Worm (Caenorhabditis elegans) whole organism, late embryonic: Measurements from ENCODE around the gene fbxa-138.

Experiments
- F13H6.1 ChIP-seq: sonication (generic microtip); optimal IDR thresholded peaks from 2 replicates; lab custom pipeline; 2016; ENCODE audit warnings: missing genetic modification characterization, missing compliant biosample characterization
- K02D7.2 ChIP-seq: sonication (generic microtip); optimal IDR thresholded peaks from 2 replicates; lab custom pipeline; 2017; ENCODE audit warnings: mild to moderate bottlenecking, missing genetic modification characterization, missing compliant biosample characterization
- K09A11.1 ChIP-seq: sonication (generic microtip); optimal IDR thresholded peaks from 2 replicates; lab custom pipeline; 2017; ENCODE audit warnings: antibody characterized with exemption, mild to moderate bottlenecking, missing genetic modification characterization, missing compliant biosample characterization; ENCODE audit not compliant: insufficient read depth
- T23F11.4 ChIP-seq: fragments of 200-800 bp; sonication (Bioruptor generic); optimal IDR thresholded peaks from 2 replicates; lab custom pipeline; 2018; ENCODE audit warnings: mild to moderate bottlenecking, missing genetic modification characterization, missing compliant biosample characterization
- Y22D7AL.16 ChIP-seq: sonication (generic microtip); optimal IDR thresholded peaks from 2 replicates; lab custom pipeline; 2016; ENCODE audit warnings: missing genetic modification characterization, missing compliant biosample characterization
- ahr-1 ChIP-seq: sonication (generic microtip); optimal IDR thresholded peaks from 2 replicates; lab custom pipeline; 2016; ENCODE audit warnings: missing genetic modification characterization, missing compliant biosample characterization
- ama-1 ChIP-seq: fragments of 150-350 bp; optimal IDR thresholded peaks from 2 replicates; lab custom pipeline; 2014
- ceh-18 ChIP-seq: sonication (generic microtip); optimal IDR thresholded peaks from 2 replicates; lab custom pipeline; 2016; ENCODE audit warnings: missing genetic modification characterization, missing compliant biosample characterization
- ceh-19 ChIP-seq: fragments of 200-800 bp; sonication (Bioruptor generic); optimal IDR thresholded peaks from 2 replicates; lab custom pipeline; 2018; ENCODE audit warnings: mild to moderate bottlenecking, missing genetic modification characterization, missing compliant biosample characterization
- ceh-2 ChIP-seq: sonication (generic microtip); optimal IDR thresholded peaks from 2 replicates; lab custom pipeline; 2016; ENCODE audit warnings: missing genotype, missing genetic modification characterization, missing compliant biosample characterization
- ceh-24 ChIP-seq: sonication (generic microtip); optimal IDR thresholded peaks from 2 replicates; lab custom pipeline; 2016; ENCODE audit warnings: mild to moderate bottlenecking, missing genetic modification characterization, missing compliant biosample characterization
- ceh-30 ChIP-seq: fragments of 150-350 bp; optimal IDR thresholded peaks from 2 replicates; lab custom pipeline; 2014; ENCODE audit warnings: missing biosample characterization, missing genetic modification characterization
- ceh-31 ChIP-seq: sonication (generic microtip); optimal IDR thresholded peaks from 2 replicates; lab custom pipeline; 2016; ENCODE audit warnings: missing genetic modification characterization, missing compliant biosample characterization
- ceh-34 ChIP-seq: sonication (generic microtip); optimal IDR thresholded peaks from 2 replicates; lab custom pipeline; 2016; ENCODE audit warnings: mild to moderate bottlenecking, missing genetic modification characterization, missing compliant biosample characterization
- ceh-48 ChIP-seq: sonication (generic microtip); optimal IDR thresholded peaks from 2 replicates; lab custom pipeline; 2016; ENCODE audit warnings: missing genetic modification characterization, inconsistent platforms, missing compliant biosample characterization
- ceh-6 ChIP-seq: fragments of 200-800 bp; sonication (Bioruptor generic); optimal IDR thresholded peaks from 2 replicates; lab custom pipeline; 2018; ENCODE audit warnings: mild to moderate bottlenecking, missing genetic modification characterization, missing compliant biosample characterization
- ceh-9 ChIP-seq: sonication (generic microtip); optimal IDR thresholded peaks from 2 replicates; lab custom pipeline; 2016; ENCODE audit warnings: mild to moderate bottlenecking, missing genetic modification characterization, inconsistent platforms, missing compliant biosample characterization
- che-1 ChIP-seq: sonication (generic microtip); optimal IDR thresholded peaks from 2 replicates; lab custom pipeline; 2016; ENCODE audit warnings: mild to moderate bottlenecking, missing genetic modification characterization, missing compliant biosample characterization
- dmd-4 ChIP-seq: sonication (generic microtip); optimal IDR thresholded peaks from 2 replicates; lab custom pipeline; 2016; ENCODE audit warnings: borderline replicate concordance, missing genetic modification characterization, missing compliant biosample characterization
- dve-1 ChIP-seq: sonication (generic microtip); optimal IDR thresholded peaks from 2 replicates; lab custom pipeline; 2017; ENCODE audit warnings: antibody characterized with exemption, mild to moderate bottlenecking, missing genetic modification characterization, missing compliant biosample characterization
- elt-4 ChIP-seq: sonication (generic microtip); optimal IDR thresholded peaks from 2 replicates; lab custom pipeline; 2016; ENCODE audit warnings: missing genetic modification characterization, missing compliant biosample characterization
- eyg-1 ChIP-seq: sonication (generic microtip); optimal IDR thresholded peaks from 2 replicates; lab custom pipeline; 2016; ENCODE audit warnings: missing genotype, missing genetic modification characterization, missing compliant biosample characterization
- fax-1 ChIP-seq: sonication (generic microtip); optimal IDR thresholded peaks from 2 replicates; lab custom pipeline; 2016; ENCODE audit warnings: missing genotype, missing genetic modification characterization, missing compliant biosample characterization
- fkh-6 ChIP-seq: sonication (generic microtip); optimal IDR thresholded peaks from 2 replicates; lab custom pipeline; 2016; ENCODE audit warnings: missing genetic modification characterization, missing compliant biosample characterization
- gmeb-2 ChIP-seq: sonication (generic microtip); optimal IDR thresholded peaks from 2 replicates; lab custom pipeline; 2016; ENCODE audit warnings: missing genetic modification characterization, inconsistent platforms, missing compliant biosample characterization
- hlh-15 ChIP-seq: sonication (generic microtip); optimal IDR thresholded peaks from 2 replicates; lab custom pipeline; 2016; ENCODE audit warnings: missing genetic modification characterization, missing compliant biosample characterization
- hlh-6 ChIP-seq: sonication (generic microtip); optimal IDR thresholded peaks from 2 replicates; lab custom pipeline; 2016; ENCODE audit warnings: missing genotype, missing genetic modification characterization, missing compliant biosample characterization
- hlh-8 ChIP-seq: sonication (generic microtip); optimal IDR thresholded peaks from 2 replicates; lab custom pipeline; 2016; ENCODE audit warnings: missing genotype, missing genetic modification characterization, missing compliant biosample characterization
- madf-2 ChIP-seq: sonication (generic microtip); optimal IDR thresholded peaks from 2 replicates; lab custom pipeline; 2017; ENCODE audit warnings: missing genetic modification characterization, missing compliant biosample characterization
- mec-3 ChIP-seq: sonication (generic microtip); optimal IDR thresholded peaks from 2 replicates; lab custom pipeline; 2016; ENCODE audit warnings: borderline replicate concordance, missing genetic modification characterization, missing compliant biosample characterization
- nhr-11 ChIP-seq: fragments of 150-350 bp; optimal IDR thresholded peaks from 2 replicates; lab custom pipeline; 2014; ENCODE audit warnings: missing biosample characterization, missing genetic modification characterization
- nhr-232 ChIP-seq: sonication (generic microtip); optimal IDR thresholded peaks from 2 replicates; lab custom pipeline; 2016; ENCODE audit warnings: missing genetic modification characterization, missing compliant biosample characterization
- npax-4 ChIP-seq: sonication (generic microtip); optimal IDR thresholded peaks from 2 replicates; lab custom pipeline; 2016; ENCODE audit warnings: missing genetic modification characterization, missing compliant biosample characterization
- pax-1 ChIP-seq: fragments of 150-350 bp; optimal IDR thresholded peaks from 2 replicates; lab custom pipeline; 2014; ENCODE audit warnings: missing biosample characterization, missing genetic modification characterization
- pha-4 ChIP-seq: fragments of 150-350 bp; optimal IDR thresholded peaks from 2 replicates; lab custom pipeline; 2018; ENCODE audit warnings: missing biosample characterization, missing genetic modification reagents, missing genetic modification characterization
- ref-2 ChIP-seq: sonication (generic microtip); optimal IDR thresholded peaks from 2 replicates; lab custom pipeline; 2016; ENCODE audit warnings: missing genetic modification characterization, missing compliant biosample characterization
- rnt-1 ChIP-seq: sonication (generic microtip); optimal IDR thresholded peaks from 2 replicates; lab custom pipeline; 2016; ENCODE audit warnings: missing genetic modification characterization, missing compliant biosample characterization
- unc-55 ChIP-seq: sonication (generic microtip); optimal IDR thresholded peaks from 2 replicates; lab custom pipeline; 2017; ENCODE audit warnings: missing biosample characterization, missing genetic modification reagents, missing genetic modification characterization
- zip-5 ChIP-seq: sonication (generic microtip); optimal IDR thresholded peaks from 2 replicates; lab custom pipeline; 2016; ENCODE audit warnings: missing genetic modification characterization, missing compliant biosample characterization

Gene fbxa-138

DNA sequence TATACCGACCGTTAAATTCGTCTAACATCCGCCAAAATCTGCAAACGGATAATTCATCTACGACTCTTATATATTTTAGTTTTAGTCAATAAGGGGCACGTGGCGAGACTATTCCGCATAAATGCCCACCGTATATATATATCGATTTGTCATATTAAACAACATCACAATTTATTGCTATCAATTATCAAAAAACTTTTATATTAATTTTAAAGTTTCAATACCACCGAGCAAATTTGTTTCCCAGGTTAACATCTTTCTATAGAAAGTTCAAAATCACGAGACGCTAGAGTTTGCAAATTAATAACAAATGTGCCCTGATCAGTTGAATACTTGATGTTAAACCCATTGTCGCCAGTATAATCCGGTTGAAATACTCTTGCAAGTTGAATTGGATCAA lies 36.5 kb downstream of the fbxa-138 start, which contains the start of gene Y82E9BL.5:
Gene Y82E9BL.5 (minus strand): TSS at position 101 of the 400 bp plus-strand sequence.
- no peak for TF ChIP-seq npax-4 (tag; lab: Kevin White, UChicago)
- TF ChIP-seq hlh-6 = no peak
- no peak for TF ChIP-seq hlh-8 (tag; lab: Kevin White, UChicago)
- no peak for TF ChIP-seq ceh-19 (GFP tag; lab: Kevin White, UChicago)
- no peak for TF ChIP-seq pha-4 (tag; lab: Kevin White, UChicago)
- no peak for TF ChIP-seq T23F11.4 (GFP tag; lab: Kevin White, UChicago)
- TF ChIP-seq ama-1 (lab: Kevin White, UChicago) = no peak
- no peak for TF ChIP-seq ceh-2
- TF ChIP-seq Y22D7AL.16 (tag; lab: Kevin White, UChicago) = no peak
- no peak for TF ChIP-seq fkh-6 (tag; lab: Kevin White, UChicago)
- no peak for TF ChIP-seq eyg-1 (tag; lab: Kevin White, UChicago)
- no peak for TF ChIP-seq K02D7.2 (tag; lab: Kevin White, UChicago)

DNA sequence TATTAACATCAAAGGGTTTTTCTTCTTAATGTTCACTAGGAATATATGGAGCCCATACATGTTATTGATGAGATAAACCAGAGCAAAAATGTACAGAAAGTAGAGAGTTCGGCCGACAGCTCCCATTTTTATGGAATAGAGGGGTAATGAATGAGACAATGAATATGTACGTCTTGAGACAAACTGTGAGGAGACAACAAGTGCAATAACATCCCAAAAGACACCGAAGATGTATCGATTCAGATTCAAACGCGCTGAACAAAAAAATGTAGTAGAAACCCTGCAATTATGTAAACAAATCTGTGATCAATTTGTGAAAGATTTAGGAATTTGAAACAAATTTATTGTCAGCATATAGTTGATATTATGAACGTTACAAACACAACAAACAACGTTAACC lies 37.0 kb downstream of the fbxa-138 start:
- no peak for TF ChIP-seq nhr-11
- TF ChIP-seq madf-2 = no peak
- no peak for TF ChIP-seq ceh-18 (tag; lab: Kevin White, UChicago)
- TF ChIP-seq gmeb-2 = no peak
- TF ChIP-seq ceh-19 (GFP tag; lab: Kevin White, UChicago) = no peak
- TF ChIP-seq ceh-9 (tag; lab: Kevin White, UChicago) = no peak
- no peak for TF ChIP-seq ceh-30
- no peak for TF ChIP-seq npax-4 (tag; lab: Kevin White, UChicago)
- no peak for TF ChIP-seq nhr-232 (tag; lab: Kevin White, UChicago)

DNA sequence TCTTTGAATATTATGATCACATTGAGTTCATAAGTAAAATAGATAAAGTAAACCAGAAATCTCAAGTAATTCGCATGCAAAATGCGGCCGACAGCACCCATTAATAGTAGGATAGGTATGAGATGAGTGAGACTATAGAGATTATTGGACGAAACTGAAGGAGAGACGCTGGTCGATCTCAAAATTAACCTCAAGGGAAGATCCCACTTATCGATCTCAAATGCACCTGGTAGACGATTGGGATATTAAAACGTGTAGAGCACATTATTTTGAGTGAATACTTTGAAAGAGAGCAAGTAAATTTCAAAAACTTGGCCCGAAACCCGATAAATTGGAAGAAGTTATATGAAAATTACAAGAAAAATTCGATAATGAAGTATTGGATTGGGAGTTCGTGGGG lies 38.4 kb downstream of the fbxa-138 start, which contains the start of gene Y82E9BL.6:
Gene Y82E9BL.6 (minus strand): TSS at position 101 of the 400 bp plus-strand sequence.
- TF ChIP-seq pax-1 (tag; lab: Kevin White, UChicago) (no peak), zip-5 (tag; lab: Kevin White, UChicago) (no peak), hlh-6 (no peak), ceh-31 (no peak), ceh-34 (tag; lab: Kevin White, UChicago) (no peak), fax-1 (no peak), dve-1 (tag; lab: Kevin White, UChicago) (no peak), ref-2 (tag; lab: Kevin White, UChicago) (no peak), unc-55 (no peak), ceh-24 (tag; lab: Kevin White, UChicago) (no peak), rnt-1 (tag; lab: Kevin White, UChicago) (no peak), che-1 (tag; lab: Kevin White, UChicago) (no peak), elt-4 (no peak), mec-3 (tag; lab: Kevin White, UChicago) (no peak), hlh-8 (tag; lab: Kevin White, UChicago) (no peak), Y22D7AL.16 (tag; lab: Kevin White, UChicago) (no peak), ceh-6 (GFP tag; lab: Kevin White, UChicago) (no peak), ahr-1 (tag; lab: Kevin White, UChicago) (no peak)

DNA sequence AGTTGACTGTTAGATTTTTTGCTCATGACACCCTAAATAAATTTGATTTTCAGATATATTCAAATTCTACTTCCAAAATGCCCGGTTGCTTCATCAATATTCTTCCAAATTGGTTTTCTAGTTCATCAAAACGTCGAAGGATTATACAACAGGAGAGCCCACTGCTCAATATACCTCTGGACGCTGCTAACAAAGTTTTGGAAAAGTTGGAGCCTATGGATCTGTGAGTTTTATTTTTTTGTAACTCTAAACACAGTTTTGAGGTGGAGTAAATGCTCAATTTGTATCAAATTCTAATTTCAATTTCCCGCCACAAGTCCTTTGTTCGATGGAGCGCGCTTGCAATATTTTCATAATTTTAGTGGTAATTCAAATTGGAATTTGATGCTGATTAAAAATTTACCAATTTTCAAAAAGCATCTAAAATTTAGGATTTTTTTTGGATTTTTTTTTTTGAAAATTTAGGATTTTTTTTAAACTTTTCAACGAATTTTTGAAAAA lies 41.1 kb downstream of the fbxa-138 start, which contains the start of gene fbxa-27:
Gene fbxa-27 (plus strand): TSS at position 51 of the 501 bp plus-strand sequence.
- TF ChIP-seq ceh-48 (tag; lab: Kevin White, UChicago) = no peak
- no peak for TF ChIP-seq ama-1 (lab: Kevin White, UChicago)
- TF ChIP-seq fkh-6 (tag; lab: Kevin White, UChicago) = no peak
- no peak for TF ChIP-seq F13H6.1 (tag; lab: Kevin White, UChicago)

DNA sequence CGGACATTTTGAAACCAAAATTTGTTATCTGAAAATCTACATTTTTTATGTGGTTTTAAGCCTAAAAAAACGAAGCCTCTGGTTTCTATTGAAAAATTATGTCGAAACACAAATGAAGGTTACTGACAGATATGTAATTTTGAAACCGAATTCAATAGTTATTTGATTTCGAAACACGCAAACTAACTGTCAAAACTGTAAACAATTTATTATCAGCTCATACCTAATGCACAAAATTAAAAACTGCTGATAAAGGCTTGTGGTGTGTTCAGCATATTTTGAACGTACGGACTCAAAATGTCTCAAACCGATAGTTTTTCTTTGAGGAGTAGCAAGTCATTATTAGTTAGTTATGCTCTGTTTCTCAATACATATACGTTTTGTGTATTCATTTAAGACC lies 41.6 kb downstream of the fbxa-138 start, which contains the start of gene fbxa-26:
Gene fbxa-26 (minus strand): TSS at position 35 of the 400 bp plus-strand sequence.
- no peak for TF ChIP-seq rnt-1 (tag; lab: Kevin White, UChicago)
- no peak for TF ChIP-seq pax-1 (tag; lab: Kevin White, UChicago)
- TF ChIP-seq fkh-6 (tag; lab: Kevin White, UChicago) = no peak
- no peak for TF ChIP-seq hlh-15 (tag; lab: Kevin White, UChicago)
- TF ChIP-seq ceh-9 (tag; lab: Kevin White, UChicago) = no peak
- no peak for TF ChIP-seq Y22D7AL.16 (tag; lab: Kevin White, UChicago)
- TF ChIP-seq dmd-4 (tag; lab: Kevin White, UChicago) = no peak
- no peak for TF ChIP-seq K09A11.1 (tag; lab: Kevin White, UChicago)
